Fruit fly (Drosophila melanogaster) whole organism, embryonic: ENCODE data around the gene CG4101.

Experiments used
- ATbp ChIP-seq: fragments of 200-800 bp; sonication (Bioruptor generic); optimal IDR thresholded peaks from 2 replicates; lab custom pipeline; 2017; ENCODE audit warnings: missing biosample characterization, mild to moderate bottlenecking, missing genetic modification characterization, missing genetic modification reagents
- CG11456 ChIP-seq: fragments of 200-800 bp; sonication (Bioruptor generic); IDR thresholded peaks from 3 replicates; pipeline ENCODE4 v1.3.6; 2022; ENCODE audit warnings: missing biosample characterization, missing genetic modification characterization
- CG12744 ChIP-seq: fragments of 200-800 bp; sonication (Bioruptor generic); optimal IDR thresholded peaks from 2 replicates; lab custom pipeline; 2016; ENCODE audit warnings: missing biosample characterization, missing genetic modification characterization
- CG12942 ChIP-seq: fragments of 200-800 bp; sonication (Bioruptor generic); optimal IDR thresholded peaks from 3 replicates; lab custom pipeline; 2016; ENCODE audit warnings: missing biosample characterization, missing genetic modification characterization
- CG14014 ChIP-seq: fragments of 200-800 bp; sonication (Bioruptor generic); IDR thresholded peaks from 2 replicates; pipeline ENCODE4 v1.3.6; 2022; ENCODE audit warnings: missing biosample characterization, missing genetic modification characterization
- CG14050 ChIP-seq: fragments of 200-800 bp; sonication (Bioruptor generic); IDR thresholded peaks from 3 replicates; pipeline ENCODE4 v1.3.6; 2022; ENCODE audit warnings: missing biosample characterization, missing genetic modification characterization
- CG14667 ChIP-seq: fragments of 200-800 bp; sonication (Bioruptor generic); IDR thresholded peaks from 2 replicates; pipeline ENCODE4 v1.3.6; 2022; ENCODE audit warnings: missing biosample characterization, missing genetic modification characterization
- CG14965 ChIP-seq: fragments of 200-800 bp; sonication (Bioruptor generic); optimal IDR thresholded peaks from 2 replicates; lab custom pipeline; 2016; ENCODE audit warnings: missing biosample characterization, missing genetic modification characterization, borderline replicate concordance
- CG1602 ChIP-seq: fragments of 200-800 bp; sonication (Bioruptor generic); optimal IDR thresholded peaks from 3 replicates; lab custom pipeline; 2016; ENCODE audit warnings: missing biosample characterization, missing genetic modification characterization
- CG17186 ChIP-seq: fragments of 200-800 bp; sonication (Bioruptor generic); optimal IDR thresholded peaks from 3 replicates; lab custom pipeline; 2017; ENCODE audit warnings: missing biosample characterization, missing genetic modification reagents, missing genetic modification characterization
- CG2712 ChIP-seq: fragments of 200-800 bp; optimal IDR thresholded peaks from 3 replicates; lab custom pipeline; 2019; ENCODE audit warnings: missing biosample characterization, mild to moderate bottlenecking, missing genetic modification characterization, moderate library complexity
- CG3281 ChIP-seq: fragments of 200-800 bp; sonication (Bioruptor generic); optimal IDR thresholded peaks from 3 replicates; lab custom pipeline; 2017; ENCODE audit warnings: missing biosample characterization, mild to moderate bottlenecking, missing genetic modification characterization
- CG34224 ChIP-seq: fragments of 200-800 bp; sonication (Bioruptor generic); IDR thresholded peaks from 3 replicates; pipeline ENCODE4 v1.3.6; 2022; ENCODE audit warnings: missing biosample characterization, missing genetic modification characterization; ENCODE audit not compliant: partially characterized antibody
- CG4617 ChIP-seq: fragments of 200-800 bp; sonication (Bioruptor generic); optimal IDR thresholded peaks from 3 replicates; lab custom pipeline; 2016; ENCODE audit warnings: missing biosample characterization, missing genetic modification characterization, borderline replicate concordance
- CG5953 ChIP-seq: fragments of 200-800 bp; sonication (Bioruptor generic); IDR thresholded peaks from 2 replicates; pipeline ENCODE4 v1.3.6; 2022; ENCODE audit warnings: missing biosample characterization, missing genetic modification characterization
- CG6683 ChIP-seq: fragments of 200-800 bp; sonication (Bioruptor generic); optimal IDR thresholded peaks from 2 replicates; lab custom pipeline; 2017; ENCODE audit warnings: missing biosample characterization, mild to moderate bottlenecking, missing genetic modification characterization, missing genetic modification reagents
- CG6854 ChIP-seq: fragments of 200-800 bp; sonication (Bioruptor generic); optimal IDR thresholded peaks from 3 replicates; lab custom pipeline; 2017; ENCODE audit warnings: missing biosample characterization, mild to moderate bottlenecking, missing genetic modification characterization
- CG8089 ChIP-seq: fragments of 200-800 bp; sonication (Bioruptor generic); optimal IDR thresholded peaks from 3 replicates; lab custom pipeline; 2016; ENCODE audit warnings: missing biosample characterization, missing genetic modification characterization
- CG8281 ChIP-seq: fragments of 200-800 bp; sonication (Bioruptor generic); optimal IDR thresholded peaks from 2 replicates; lab custom pipeline; 2018; ENCODE audit warnings: missing biosample characterization, mild to moderate bottlenecking, missing genetic modification characterization, moderate library complexity
- CG9437 ChIP-seq: fragments of 200-800 bp; sonication (Bioruptor generic); optimal IDR thresholded peaks from 2 replicates; lab custom pipeline; 2018; ENCODE audit warnings: missing biosample characterization, mild to moderate bottlenecking, missing genetic modification characterization
- CTCF ChIP-seq: fragments of 200-800 bp; sonication (Bioruptor generic); optimal IDR thresholded peaks from 2 replicates; lab custom pipeline; 2017; ENCODE audit warnings: missing biosample characterization, mild to moderate bottlenecking, missing genetic modification characterization, moderate library complexity
- Chrac-16 ChIP-seq: fragments of 200-800 bp; sonication (Bioruptor generic); optimal IDR thresholded peaks from 3 replicates; lab custom pipeline; 2016; ENCODE audit warnings: missing biosample characterization, missing genetic modification characterization
- CkIIα-i1 ChIP-seq: fragments of 200-800 bp; sonication (Bioruptor generic); IDR thresholded peaks from 2 replicates; pipeline ENCODE4 v1.3.6; 2022; ENCODE audit warnings: missing biosample characterization, missing genetic modification characterization
- Hmx ChIP-seq: fragments of 200-800 bp; sonication (Bioruptor generic); optimal IDR thresholded peaks from 2 replicates; lab custom pipeline; 2016; ENCODE audit warnings: missing biosample characterization, missing genetic modification characterization
- Hr3 ChIP-seq: fragments of 200-800 bp; sonication (Bioruptor generic); optimal IDR thresholded peaks from 3 replicates; lab custom pipeline; 2016; ENCODE audit warnings: missing biosample characterization, missing genetic modification characterization
- NFAT ChIP-seq: fragments of 200-800 bp; sonication (Bioruptor generic); IDR thresholded peaks from 2 replicates; pipeline ENCODE4 v1.3.6; 2022; ENCODE audit warnings: missing biosample characterization, missing genetic modification characterization
- Oaz ChIP-seq: fragments of 200-800 bp; sonication (Bioruptor generic); IDR thresholded peaks from 2 replicates; pipeline ENCODE4 v1.3.6; 2022; ENCODE audit warnings: missing biosample characterization, missing genetic modification characterization
- Sin3A ChIP-seq: fragments of >200 bp; optimal IDR thresholded peaks from 2 replicates; lab custom pipeline; 2018
- Six4 ChIP-seq: fragments of 200-800 bp; sonication (Bioruptor generic); optimal IDR thresholded peaks from 2 replicates; lab custom pipeline; 2016; ENCODE audit warnings: missing biosample characterization, missing genetic modification characterization
- Spps ChIP-seq: fragments of 200-800 bp; sonication (Bioruptor generic); optimal IDR thresholded peaks from 2 replicates; lab custom pipeline; 2018; ENCODE audit warnings: missing biosample characterization, mild to moderate bottlenecking, missing genetic modification characterization
- Stat92E ChIP-seq, 3 experiments: fragments of >200 bp in 2 of 3; fragments of 200-800 bp in 1 of 3; sonication (Bioruptor generic) in 1 of 3; optimal IDR thresholded peaks; 2 replicates each; lab custom pipeline; 2017 to 2019; ENCODE audit warnings: missing biosample characterization in 3 of 3, missing genetic modification characterization in 3 of 3, mild to moderate bottlenecking in 1 of 3, moderate library complexity in 1 of 3
- YL-1 ChIP-seq: fragments of 200-800 bp; sonication (Bioruptor generic); optimal IDR thresholded peaks from 3 replicates; lab custom pipeline; 2017; ENCODE audit warnings: missing biosample characterization, mild to moderate bottlenecking, missing genetic modification characterization
- aop ChIP-seq: fragments of 200-800 bp; sonication (Bioruptor generic); IDR thresholded peaks from 2 replicates; pipeline ENCODE4 v1.3.6; 2022; ENCODE audit warnings: missing biosample characterization, missing genetic modification characterization
- az2 ChIP-seq: fragments of 200-800 bp; sonication (Bioruptor generic); optimal IDR thresholded peaks from 3 replicates; lab custom pipeline; 2016; ENCODE audit warnings: missing biosample characterization, missing genetic modification characterization
- bigmax ChIP-seq: fragments of 200-800 bp; sonication (Bioruptor generic); optimal IDR thresholded peaks from 2 replicates; lab custom pipeline; 2018; ENCODE audit warnings: missing biosample characterization, mild to moderate bottlenecking, missing genetic modification characterization
- cad ChIP-seq: fragments of >200 bp; optimal IDR thresholded peaks from 2 replicates; lab custom pipeline; 2017; ENCODE audit warnings: missing biosample characterization, missing genetic modification characterization
- cas ChIP-seq: fragments of 200-800 bp; sonication (Bioruptor generic); IDR thresholded peaks from 2 replicates; pipeline ENCODE4 v1.3.6; 2022; ENCODE audit warnings: missing biosample characterization, missing genetic modification characterization
- chif ChIP-seq, 2 experiments: fragments of 200-800 bp; sonication (Bioruptor generic); optimal IDR thresholded peaks; 3 replicates each; lab custom pipeline; 2016; ENCODE audit warnings: missing biosample characterization in 2 of 2, missing genetic modification characterization in 2 of 2
- crol ChIP-seq: fragments of 200-800 bp; sonication (Bioruptor generic); IDR thresholded peaks from 2 replicates; pipeline ENCODE4 v1.3.6; 2022; ENCODE audit warnings: missing biosample characterization, missing genetic modification characterization
- da ChIP-seq: fragments of 200-800 bp; sonication (Bioruptor generic); optimal IDR thresholded peaks from 2 replicates; lab custom pipeline; 2016; ENCODE audit warnings: missing biosample characterization, missing genetic modification characterization
- danr ChIP-seq: fragments of 200-800 bp; sonication (Bioruptor generic); IDR thresholded peaks from 2 replicates; pipeline ENCODE4 v1.3.6; 2022; ENCODE audit warnings: missing biosample characterization, missing genetic modification characterization
- dmrt11E ChIP-seq: fragments of 200-800 bp; sonication (Bioruptor generic); optimal IDR thresholded peaks from 3 replicates; lab custom pipeline; 2018; ENCODE audit warnings: missing biosample characterization, mild to moderate bottlenecking, missing genetic modification characterization, moderate library complexity
- dysf ChIP-seq: fragments of 200-800 bp; sonication (Bioruptor generic); IDR thresholded peaks from 3 replicates; pipeline ENCODE4 v1.3.6; 2022; ENCODE audit warnings: missing biosample characterization, missing genetic modification characterization
- fd102C ChIP-seq: fragments of 200-800 bp; sonication (Bioruptor generic); optimal IDR thresholded peaks from 2 replicates; lab custom pipeline; 2018; ENCODE audit warnings: missing biosample characterization, mild to moderate bottlenecking, missing genetic modification characterization, moderate library complexity
- hkb ChIP-seq, 2 experiments: fragments of 200-800 bp in 1 of 2; fragments of >200 bp in 1 of 2; sonication (Bioruptor generic) in 1 of 2; IDR thresholded peaks in 1 of 2; optimal IDR thresholded peaks in 1 of 2; 2 replicates each; pipeline versions ENCODE4 v1.3.6 to Lab custom; 2017 to 2022; ENCODE audit warnings: missing biosample characterization in 1 of 2, missing genetic modification characterization in 1 of 2
- jing ChIP-seq: fragments of 200-800 bp; sonication (Bioruptor generic); optimal IDR thresholded peaks from 2 replicates; lab custom pipeline; 2018; ENCODE audit warnings: missing biosample characterization, mild to moderate bottlenecking, missing genetic modification characterization
- org-1 ChIP-seq: fragments of 200-800 bp; sonication (Bioruptor generic); optimal IDR thresholded peaks from 2 replicates; lab custom pipeline; 2017; ENCODE audit warnings: missing biosample characterization, missing genetic modification characterization
- slou ChIP-seq: fragments of 200-800 bp; sonication (Bioruptor generic); optimal IDR thresholded peaks from 3 replicates; lab custom pipeline; 2016; ENCODE audit warnings: missing biosample characterization, missing genetic modification characterization
- vvl ChIP-seq: fragments of 200-800 bp; sonication (Bioruptor generic); IDR thresholded peaks from 2 replicates; pipeline ENCODE4 v1.3.6; 2022; ENCODE audit warnings: missing biosample characterization, missing genetic modification characterization

The CG4101 gene

dm6 chr3L:16586989-16587388 lies 25.3 kb upstream of the CG4101 start, which contains the start of the genes Syx8 and CG32163 (continued):
- TF ChIP-seq YL-1 (GFP tag; lab: Kevin White, UChicago) (peak; percentile 49), hkb (optimal IDR thresholded peaks at IDR 0.05; lab: Kevin White, UChicago) (no peak), hkb (GFP tag; IDR thresholded peaks at IDR 0.05; lab: Robert Waterston, UW) (no peak), CG2712 (tag; lab: Kevin White, UChicago) (peak; percentile 22), CTCF (GFP tag; lab: Kevin White, UChicago) (peak; percentile 7), chif (GFP tag; optimal IDR thresholded peaks at IDR 0.05; lab: Kevin White, UChicago) (peak in 1 of 2 experiments; percentile 0)

dm6 chr3L:16587994-16588622 lies 24.2 kb upstream of the CG4101 start:
- TF ChIP-seq bigmax (GFP tag; lab: Kevin White, UChicago) (no peak), vvl (peak; percentile 79), az2 (GFP tag; lab: Kevin White, UChicago) (peak; percentile 35), dysf (GFP tag; lab: Robert Waterston, UW) (peak; percentile 62; the same call in 1 of the 3 replicates), CG9437 (peak; percentile 8), Stat92E (GFP tag; optimal IDR thresholded peaks at IDR 0.05; lab: Kevin White, UChicago) (no peak), danr (GFP tag; lab: Robert Waterston, UW) (no peak), CG1602 (peak; percentile 36), CG6683 (peak; percentile 34), dmrt11E (tag; lab: Kevin White, UChicago) (peak; percentile 37), CG5953 (GFP tag; lab: Robert Waterston, UW) (0 out of 2 replicates have a peak, but pooled peaks have one; percentile 40), CG14050 (GFP tag; lab: Robert Waterston, UW) (peak; percentile 39; the same call in 2 of the 3 replicates), NFAT (peak; percentile 75), CG8281 (no peak), fd102C (GFP tag; lab: Kevin White, UChicago) (no peak), ATbp (GFP tag; lab: Kevin White, UChicago) (no peak), CG3281 (GFP tag; lab: Kevin White, UChicago) (peak; percentile 34), CG34224 (peak; percentile 93), slou (GFP tag; lab: Kevin White, UChicago) (no peak), CG14965 (GFP tag; lab: Kevin White, UChicago) (no peak), CG17186 (peak; percentile 89), CG14667 (GFP tag; lab: Robert Waterston, UW) (peak; percentile 36; the same call in 1 of the 2 replicates), jing (GFP tag; lab: Kevin White, UChicago) (no peak), cad (GFP tag; lab: Kevin White, UChicago) (no peak), CG11456 (GFP tag; lab: Robert Waterston, UW) (peak; percentile 76; the same call in 2 of the 3 replicates), da (GFP tag; lab: Kevin White, UChicago) (peak; percentile 10), Hmx (GFP tag; lab: Kevin White, UChicago) (no peak), Chrac-16 (peak; percentile 56), crol (no peak), CG14014 (GFP tag; lab: Robert Waterston, UW) (peak; percentile 65; the same call in 1 of the 2 replicates), CG12744 (GFP tag; lab: Kevin White, UChicago) (peak; percentile 9), Six4 (peak; percentile 12), CG12942 (GFP tag; lab: Kevin White, UChicago) (peak; percentile 39), Spps (no peak), aop (GFP tag; lab: Robert Waterston, UW) (no peak), Sin3A (lab: Kevin White, UChicago) (peak; percentile 100), CG6854 (GFP tag; lab: Kevin White, UChicago) (no peak), cas (0 out of 2 replicates have a peak, but pooled peaks have one; percentile 35), Oaz (GFP tag; lab: Robert Waterston, UW) (no peak), Hr3 (peak; percentile 55), org-1 (GFP tag; lab: Kevin White, UChicago) (no peak), CG8089 (GFP tag; lab: Kevin White, UChicago) (peak; percentile 26), CkIIα-i1 (GFP tag; lab: Robert Waterston, UW) (no peak), CG4617 (peak; percentile 88)
